Fruit fly (Drosophila melanogaster) whole organism, prepupa: ENCODE measurements around the gene Pldn.

ENCODE experiments used
- CG10631 ChIP-seq: fragments of 200-800 bp; sonication (Bioruptor generic); optimal IDR thresholded peaks from 2 replicates; lab custom pipeline; 2016; ENCODE audit warnings: missing biosample characterization, missing genetic modification characterization
- CG16779 ChIP-seq: fragments of 200-800 bp; sonication (Bioruptor generic); optimal IDR thresholded peaks from 3 replicates; lab custom pipeline; 2017; ENCODE audit warnings: missing biosample characterization, mild to moderate bottlenecking, missing genetic modification characterization
- CG34406 ChIP-seq: fragments of 200-800 bp; sonication (Bioruptor generic); optimal IDR thresholded peaks from 3 replicates; lab custom pipeline; 2016; ENCODE audit warnings: missing biosample characterization, missing genetic modification characterization
- CG4318 ChIP-seq: fragments of 200-800 bp; sonication (Bioruptor generic); optimal IDR thresholded peaks from 3 replicates; lab custom pipeline; 2017; ENCODE audit warnings: missing biosample characterization, mild to moderate bottlenecking, missing genetic modification characterization
- CG8119 ChIP-seq: fragments of 200-800 bp; sonication (Bioruptor generic); IDR thresholded peaks from 3 replicates; pipeline ENCODE4 v1.3.6; 2022; ENCODE audit warnings: missing biosample characterization, missing genetic modification characterization
- Hr39 ChIP-seq: fragments of 200-800 bp; sonication (Bioruptor generic); optimal IDR thresholded peaks from 2 replicates; lab custom pipeline; 2016; ENCODE audit warnings: missing biosample characterization, missing genetic modification characterization
- Smox ChIP-seq: fragments of 200-800 bp; sonication (Bioruptor generic); optimal IDR thresholded peaks from 3 replicates; lab custom pipeline; 2016; ENCODE audit warnings: missing biosample characterization, missing genetic modification characterization
- Sox102F ChIP-seq: fragments of 200-800 bp; sonication (Bioruptor generic); optimal IDR thresholded peaks from 2 replicates; lab custom pipeline; 2016; ENCODE audit warnings: missing biosample characterization, mild to moderate bottlenecking, missing genetic modification characterization
- dsx ChIP-seq: fragments of 200-800 bp; optimal IDR thresholded peaks from 3 replicates; lab custom pipeline; 2019; ENCODE audit warnings: missing biosample characterization, mild to moderate bottlenecking, missing genetic modification characterization, moderate library complexity; ENCODE audit not compliant: poor library complexity, severe bottlenecking
- eg ChIP-seq: fragments of 200-800 bp; sonication (Bioruptor generic); IDR thresholded peaks from 3 replicates; pipeline ENCODE4 v1.3.6; 2022; ENCODE audit warnings: missing biosample characterization, missing genetic modification characterization
- fkh ChIP-seq: fragments of 200-800 bp; sonication (Bioruptor generic); optimal IDR thresholded peaks from 3 replicates; lab custom pipeline; 2017; ENCODE audit warnings: missing biosample characterization, mild to moderate bottlenecking, missing genetic modification characterization, moderate library complexity
- ss ChIP-seq, 2 experiments: fragments of 200-800 bp; sonication (Bioruptor generic); optimal IDR thresholded peaks; 2 replicates in 1 of 2; 3 replicates in 1 of 2; lab custom pipeline; 2017 to 2018; ENCODE audit warnings: mild to moderate bottlenecking in 2 of 2, missing biosample characterization in 2 of 2, missing genetic modification characterization in 2 of 2, moderate library complexity in 1 of 2

DNA sequence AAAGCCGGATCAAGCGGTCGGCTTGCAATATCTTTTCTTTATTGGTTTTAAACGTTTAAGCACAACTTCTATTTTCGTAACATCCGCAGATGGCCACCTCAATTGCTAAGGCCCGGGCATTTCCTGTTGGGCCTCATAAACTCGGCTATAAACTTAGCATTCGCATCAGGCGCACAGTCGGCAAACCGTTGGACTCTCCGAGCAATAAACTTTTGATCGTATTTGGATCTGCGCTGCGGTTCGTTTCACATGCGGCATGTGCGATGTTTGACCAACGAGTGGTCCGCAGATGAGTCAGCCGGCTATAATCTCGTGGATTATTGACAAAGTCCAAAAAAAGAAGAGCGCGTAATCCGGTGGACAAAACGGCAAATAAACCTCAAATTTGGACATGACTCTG, 20.6 kb upstream of the Pldn start:
- TF ChIP-seq fkh (GFP tag; lab: Kevin White, UChicago) (no peak), CG8119 (GFP tag; lab: Robert Waterston, UW) (no peak), eg (GFP tag; lab: Robert Waterston, UW) (no peak), dsx (no peak), CG10631 (GFP tag; lab: Kevin White, UChicago) (no peak), Hr39 (no peak), CG4318 (GFP tag; lab: Kevin White, UChicago) (no peak), CG34406 (GFP tag; lab: Kevin White, UChicago) (no peak), CG16779 (tag; lab: Kevin White, UChicago) (no peak), Smox (GFP tag; lab: Kevin White, UChicago) (no peak), ss (GFP tag; optimal IDR thresholded peaks at IDR 0.05; lab: Kevin White, UChicago) (no peak), Sox102F (GFP tag; lab: Kevin White, UChicago) (no peak)
